Fruit fly (Drosophila melanogaster) whole organism, embryonic: ENCODE results near the gene nerfin-2.
A peak's percentile ranks its signal among the peaks of the same experiment; 100 is the strongest.

Experiments used
- Aef1 ChIP-seq: fragments of 200-800 bp; sonication (Bioruptor generic); IDR thresholded peaks from 3 replicates; pipeline ENCODE4 v1.3.6; 2022; ENCODE audit warnings: missing biosample characterization, missing genetic modification characterization
- Asciz ChIP-seq: fragments of 200-800 bp; sonication (Bioruptor generic); optimal IDR thresholded peaks from 2 replicates; lab custom pipeline; 2017; ENCODE audit warnings: missing biosample characterization, mild to moderate bottlenecking, missing genetic modification characterization, missing genetic modification reagents
- CG12236 ChIP-seq: fragments of 200-800 bp; sonication (Bioruptor generic); optimal IDR thresholded peaks from 2 replicates; lab custom pipeline; 2016; ENCODE audit warnings: missing biosample characterization, missing genetic modification characterization
- CG12744 ChIP-seq: fragments of 200-800 bp; sonication (Bioruptor generic); optimal IDR thresholded peaks from 2 replicates; lab custom pipeline; 2016; ENCODE audit warnings: missing biosample characterization, missing genetic modification characterization
- CG15479 ChIP-seq: fragments of 200-800 bp; sonication (Bioruptor generic); optimal IDR thresholded peaks from 3 replicates; lab custom pipeline; 2019; ENCODE audit warnings: missing biosample characterization, mild to moderate bottlenecking, missing genetic modification characterization, moderate library complexity
- CG17912 ChIP-seq: fragments of 200-800 bp; sonication (Bioruptor generic); optimal IDR thresholded peaks from 2 replicates; lab custom pipeline; 2018; ENCODE audit warnings: missing biosample characterization, mild to moderate bottlenecking, missing genetic modification characterization
- CG18262 ChIP-seq: fragments of 200-800 bp; optimal IDR thresholded peaks from 3 replicates; lab custom pipeline; 2019; ENCODE audit warnings: missing biosample characterization, mild to moderate bottlenecking, missing genetic modification characterization, moderate library complexity
- CG18599 ChIP-seq: fragments of 200-800 bp; sonication (Bioruptor generic); optimal IDR thresholded peaks from 3 replicates; lab custom pipeline; 2017; ENCODE audit warnings: missing biosample characterization, missing genetic modification characterization, mild to moderate bottlenecking, moderate library complexity, missing genetic modification reagents
- CG2120 ChIP-seq: fragments of 200-800 bp; sonication (Bioruptor generic); optimal IDR thresholded peaks from 3 replicates; lab custom pipeline; 2016; ENCODE audit warnings: missing biosample characterization, missing genetic modification characterization
- CG2202 ChIP-seq: fragments of 200-800 bp; sonication (Bioruptor generic); optimal IDR thresholded peaks from 2 replicates; lab custom pipeline; 2018; ENCODE audit warnings: missing biosample characterization, mild to moderate bottlenecking, missing genetic modification characterization
- CG30403 ChIP-seq: fragments of 200-800 bp; sonication (Bioruptor generic); optimal IDR thresholded peaks from 3 replicates; lab custom pipeline; 2016; ENCODE audit warnings: missing biosample characterization, missing genetic modification characterization
- CG31224 ChIP-seq: fragments of 200-800 bp; sonication (Bioruptor generic); IDR thresholded peaks from 2 replicates; pipeline ENCODE4 v1.3.6; 2022; ENCODE audit warnings: missing biosample characterization, missing genetic modification characterization
- CG42726 ChIP-seq: fragments of 200-800 bp; sonication (Bioruptor generic); IDR thresholded peaks from 2 replicates; pipeline ENCODE4 v1.3.6; 2022; ENCODE audit warnings: missing biosample characterization, missing genetic modification characterization; ENCODE audit not compliant: partially characterized antibody
- CG6254 ChIP-seq: fragments of 200-800 bp; sonication (Bioruptor generic); optimal IDR thresholded peaks from 3 replicates; lab custom pipeline; 2017; ENCODE audit warnings: mild to moderate bottlenecking, missing biosample characterization, missing genetic modification reagents, missing genetic modification characterization
- CG7372 ChIP-seq: fragments of 200-800 bp; sonication (Bioruptor generic); IDR thresholded peaks from 2 replicates; pipeline ENCODE4 v1.3.6; 2022; ENCODE audit warnings: missing biosample characterization, missing genetic modification characterization
- CG8478 ChIP-seq: fragments of >200 bp; optimal IDR thresholded peaks from 2 replicates; lab custom pipeline; 2018
- CG9215 ChIP-seq: fragments of 200-800 bp; sonication (Bioruptor generic); IDR thresholded peaks from 2 replicates; pipeline ENCODE4 v1.3.6; 2022; ENCODE audit warnings: missing biosample characterization, missing genetic modification characterization
- CG9609 ChIP-seq: fragments of 200-800 bp; sonication (Bioruptor generic); optimal IDR thresholded peaks from 3 replicates; lab custom pipeline; 2016; ENCODE audit warnings: missing biosample characterization, missing genetic modification characterization
- CG9817 ChIP-seq: fragments of 200-800 bp; sonication (Bioruptor generic); optimal IDR thresholded peaks from 2 replicates; lab custom pipeline; 2018; ENCODE audit warnings: missing biosample characterization, mild to moderate bottlenecking, missing genetic modification characterization, moderate library complexity
- D ChIP-seq, 2 experiments: fragments of 200-800 bp in 1 of 2; fragments of >200 bp in 1 of 2; sonication (Bioruptor generic) in 1 of 2; optimal IDR thresholded peaks; 2 replicates in 1 of 2; 3 replicates in 1 of 2; lab custom pipeline; 2017; ENCODE audit warnings: mild to moderate bottlenecking in 1 of 2, missing biosample characterization in 1 of 2, missing genetic modification characterization in 1 of 2, missing genetic modification reagents in 1 of 2
- D19B ChIP-seq: fragments of 200-800 bp; sonication (Bioruptor generic); optimal IDR thresholded peaks from 2 replicates; lab custom pipeline; 2017; ENCODE audit warnings: missing biosample characterization, mild to moderate bottlenecking, missing genetic modification characterization
- Dad ChIP-seq: fragments of 200-800 bp; sonication (Bioruptor generic); optimal IDR thresholded peaks from 3 replicates; lab custom pipeline; 2016; ENCODE audit warnings: missing biosample characterization, missing genetic modification characterization
- Dref ChIP-seq: fragments of 200-800 bp; sonication (Bioruptor generic); IDR thresholded peaks from 2 replicates; pipeline ENCODE4 v1.3.6; 2022; ENCODE audit warnings: missing biosample characterization, missing genetic modification characterization
- Fer2 ChIP-seq: fragments of 200-800 bp; sonication (Bioruptor generic); optimal IDR thresholded peaks from 2 replicates; lab custom pipeline; 2018; ENCODE audit warnings: missing biosample characterization, mild to moderate bottlenecking, missing genetic modification characterization, moderate library complexity
- GATAe ChIP-seq: fragments of 200-800 bp; sonication (Bioruptor generic); conservative IDR thresholded peaks from 2 replicates; pipeline ENCODE4 v1.3.6; 2022; ENCODE audit warnings: missing biosample characterization, missing genetic modification characterization
- HLH3B ChIP-seq: fragments of 200-800 bp; sonication (Bioruptor generic); IDR thresholded peaks from 2 replicates; pipeline ENCODE4 v1.3.6; 2022; ENCODE audit warnings: missing biosample characterization, missing genetic modification characterization
- HmgD ChIP-seq: fragments of 200-800 bp; sonication (Bioruptor generic); optimal IDR thresholded peaks from 3 replicates; lab custom pipeline; 2016; ENCODE audit warnings: missing biosample characterization, missing genetic modification characterization
- Lhr ChIP-seq: fragments of 200-800 bp; sonication (Bioruptor generic); optimal IDR thresholded peaks from 3 replicates; lab custom pipeline; 2017; ENCODE audit warnings: mild to moderate bottlenecking, missing biosample characterization, missing genetic modification reagents, missing genetic modification characterization
- Mes4 ChIP-seq: fragments of 200-800 bp; sonication (Bioruptor generic); optimal IDR thresholded peaks from 2 replicates; lab custom pipeline; 2016; ENCODE audit warnings: missing biosample characterization, missing genetic modification characterization
- PHDP ChIP-seq: fragments of 200-800 bp; sonication (Bioruptor generic); optimal IDR thresholded peaks from 3 replicates; lab custom pipeline; 2018; ENCODE audit warnings: missing biosample characterization, mild to moderate bottlenecking, missing genetic modification characterization, moderate library complexity
- Stat92E ChIP-seq, 3 experiments: fragments of >200 bp in 2 of 3; fragments of 200-800 bp in 1 of 3; sonication (Bioruptor generic) in 1 of 3; optimal IDR thresholded peaks; 2 replicates each; lab custom pipeline; 2017 to 2019; ENCODE audit warnings: missing biosample characterization in 3 of 3, missing genetic modification characterization in 3 of 3, mild to moderate bottlenecking in 1 of 3, moderate library complexity in 1 of 3
- bbx ChIP-seq: fragments of 200-800 bp; sonication (Bioruptor generic); IDR thresholded peaks from 2 replicates; pipeline ENCODE4 v1.3.6; 2022; ENCODE audit warnings: missing biosample characterization, missing genetic modification characterization; ENCODE audit not compliant: partially characterized antibody
- cato ChIP-seq: fragments of 200-800 bp; sonication (Bioruptor generic); optimal IDR thresholded peaks from 2 replicates; lab custom pipeline; 2016; ENCODE audit warnings: missing biosample characterization, missing genetic modification characterization, borderline replicate concordance
- croc ChIP-seq: fragments of 200-800 bp; sonication (Bioruptor generic); conservative IDR thresholded peaks from 3 replicates; pipeline ENCODE4 v1.3.6; 2022; ENCODE audit warnings: missing biosample characterization, missing genetic modification characterization
- dati ChIP-seq: fragments of 200-800 bp; sonication (Bioruptor generic); IDR thresholded peaks from 2 replicates; pipeline ENCODE4 v1.3.6; 2022; ENCODE audit warnings: missing biosample characterization, missing genetic modification characterization
- fd102C ChIP-seq: fragments of 200-800 bp; sonication (Bioruptor generic); optimal IDR thresholded peaks from 2 replicates; lab custom pipeline; 2018; ENCODE audit warnings: missing biosample characterization, mild to moderate bottlenecking, missing genetic modification characterization, moderate library complexity
- gce ChIP-seq: fragments of 200-800 bp; sonication (Bioruptor generic); IDR thresholded peaks from 3 replicates; pipeline ENCODE4 v1.3.6; 2022; ENCODE audit warnings: missing biosample characterization, missing genetic modification characterization
- lilli ChIP-seq: fragments of 200-800 bp; sonication (Bioruptor generic); optimal IDR thresholded peaks from 3 replicates; lab custom pipeline; 2016; ENCODE audit warnings: missing biosample characterization, missing genetic modification characterization
- maf-S ChIP-seq: fragments of 200-800 bp; sonication (Bioruptor generic); optimal IDR thresholded peaks from 2 replicates; lab custom pipeline; 2016; ENCODE audit warnings: missing biosample characterization, missing genetic modification characterization
- pfk ChIP-seq: fragments of 200-800 bp; sonication (Bioruptor generic); optimal IDR thresholded peaks from 2 replicates; lab custom pipeline; 2018; ENCODE audit warnings: missing biosample characterization, mild to moderate bottlenecking, missing genetic modification characterization, moderate library complexity
- phol ChIP-seq: fragments of 200-800 bp; sonication (Bioruptor generic); optimal IDR thresholded peaks from 3 replicates; lab custom pipeline; 2018; ENCODE audit warnings: missing biosample characterization, mild to moderate bottlenecking, missing genetic modification characterization, moderate library complexity
- run ChIP-seq: fragments of 200-800 bp; sonication (Bioruptor generic); optimal IDR thresholded peaks from 3 replicates; lab custom pipeline; 2018; ENCODE audit warnings: missing biosample characterization, mild to moderate bottlenecking, missing genetic modification characterization
- stwl ChIP-seq: fragments of 200-800 bp; sonication (Bioruptor generic); optimal IDR thresholded peaks from 3 replicates; lab custom pipeline; 2018; ENCODE audit warnings: missing biosample characterization, mild to moderate bottlenecking, missing genetic modification characterization, moderate library complexity
- tap ChIP-seq: fragments of 200-800 bp; optimal IDR thresholded peaks from 3 replicates; lab custom pipeline; 2019; ENCODE audit warnings: missing biosample characterization, mild to moderate bottlenecking, missing genetic modification characterization, moderate library complexity
- tx ChIP-seq: fragments of 200-800 bp; sonication (Bioruptor generic); optimal IDR thresholded peaks from 2 replicates; lab custom pipeline; 2016; ENCODE audit warnings: missing biosample characterization, missing genetic modification characterization
- wek ChIP-seq: fragments of 200-800 bp; sonication (Bioruptor generic); optimal IDR thresholded peaks from 3 replicates; lab custom pipeline; 2018; ENCODE audit warnings: missing biosample characterization, mild to moderate bottlenecking, missing genetic modification characterization, moderate library complexity
- wor ChIP-seq: fragments of 200-800 bp; sonication (Bioruptor generic); IDR thresholded peaks from 2 replicates; pipeline ENCODE4 v1.3.6; 2022; ENCODE audit warnings: missing biosample characterization, missing genetic modification characterization
- zen ChIP-seq: fragments of 200-800 bp; sonication (Bioruptor generic); optimal IDR thresholded peaks from 3 replicates; lab custom pipeline; 2018; ENCODE audit warnings: missing biosample characterization, mild to moderate bottlenecking, missing genetic modification characterization, moderate library complexity

The nerfin-2 gene

DNA sequence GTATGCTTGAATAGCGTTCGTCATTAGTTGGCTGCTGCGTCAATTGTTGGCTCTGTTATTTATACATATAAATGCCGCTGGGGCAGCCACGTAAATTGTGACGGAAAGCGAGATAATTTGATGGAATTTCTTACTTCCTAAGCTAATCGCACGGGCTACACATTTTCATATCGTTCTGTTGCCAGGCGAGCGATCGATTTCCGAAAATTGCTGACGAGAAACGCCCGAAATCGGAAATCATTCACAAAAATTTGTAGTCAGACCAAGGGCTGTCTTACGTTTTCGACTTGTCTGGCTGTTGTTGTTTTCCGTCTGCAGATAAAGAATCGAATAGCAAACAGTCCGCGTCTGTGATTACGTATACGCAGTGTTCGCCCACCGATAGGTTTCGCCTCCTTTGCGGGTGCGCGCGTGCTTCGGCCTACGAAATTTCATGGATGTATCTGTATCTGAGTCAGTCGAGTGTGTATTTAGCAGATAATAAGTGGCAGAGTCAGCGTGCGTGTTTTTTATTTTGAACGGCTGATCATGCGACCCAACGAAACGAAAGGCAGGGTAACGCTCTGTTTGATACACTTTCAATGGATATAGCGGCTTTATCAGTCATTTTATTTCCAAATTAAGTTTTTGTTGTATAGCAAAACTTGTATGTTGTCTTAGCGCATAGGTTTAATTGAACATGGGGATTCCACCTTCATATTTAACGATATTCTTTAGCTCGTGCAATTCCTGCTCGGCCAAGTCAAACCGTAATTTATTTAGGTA is 26.8 kb downstream of the nerfin-2 start (continued):
- TF ChIP-seq CG30403 (GFP tag; lab: Kevin White, UChicago) = peak; percentile 71
- TF ChIP-seq HLH3B (GFP tag; lab: Robert Waterston, UW) = 0 out of 2 replicates have a peak, but pooled peaks have one; percentile 24
- peak; percentile 17 for TF ChIP-seq pfk (GFP tag; lab: Kevin White, UChicago)
- peak; percentile 59 for TF ChIP-seq CG9215 (GFP tag; lab: Robert Waterston, UW)
- TF ChIP-seq tap = peak; percentile 76
- TF ChIP-seq CG12236 = peak; percentile 45
- TF ChIP-seq lilli (GFP tag; lab: Kevin White, UChicago) = peak; percentile 81
- no peak for TF ChIP-seq CG2202
- TF ChIP-seq CG17912 (GFP tag; lab: Kevin White, UChicago) = no peak
- peak; percentile 49 for TF ChIP-seq CG9609 (GFP tag; lab: Kevin White, UChicago)
- no peak for TF ChIP-seq cato (GFP tag; lab: Kevin White, UChicago)
- TF ChIP-seq bbx (GFP tag; lab: Robert Waterston, UW) = no peak
- TF ChIP-seq wor = no peak
- TF ChIP-seq wek (GFP tag; lab: Kevin White, UChicago) = peak; percentile 39
- peak; percentile 18 for TF ChIP-seq CG6254 (GFP tag; lab: Kevin White, UChicago)
- peak; percentile 90 for TF ChIP-seq CG2120
- TF ChIP-seq Aef1 (GFP tag; lab: Robert Waterston, UW) = peak; percentile 60
- no peak for TF ChIP-seq D (optimal IDR thresholded peaks at IDR 0.05; lab: Kevin White, UChicago)
- TF ChIP-seq D (GFP tag; optimal IDR thresholded peaks at IDR 0.05; lab: Kevin White, UChicago) = peak; percentile 36
- no peak for TF ChIP-seq stwl (tag; lab: Kevin White, UChicago)
- no peak for TF ChIP-seq HmgD (GFP tag; lab: Kevin White, UChicago)
- peak; percentile 56 for TF ChIP-seq tx
- peak; percentile 43 for TF ChIP-seq Fer2
- peak; percentile 20; the same call in 1 of the 2 replicates for TF ChIP-seq GATAe
- no peak for TF ChIP-seq fd102C (GFP tag; lab: Kevin White, UChicago)
- no peak for TF ChIP-seq CG42726 (GFP tag; lab: Robert Waterston, UW)
- no peak for TF ChIP-seq CG8478 (lab: Kevin White, UChicago)
- peak; percentile 74 for TF ChIP-seq CG9817 (tag; lab: Kevin White, UChicago)
- TF ChIP-seq run = peak; percentile 25
- TF ChIP-seq gce (GFP tag; lab: Robert Waterston, UW) = no peak
- TF ChIP-seq CG7372 (GFP tag; lab: Robert Waterston, UW) = peak; percentile 73
- peak; percentile 84 for TF ChIP-seq D19B (GFP tag; lab: Kevin White, UChicago)
- no peak for TF ChIP-seq croc (GFP tag; lab: Robert Waterston, UW)
- TF ChIP-seq CG12744 (GFP tag; lab: Kevin White, UChicago) = no peak
- TF ChIP-seq Dref (GFP tag; lab: Robert Waterston, UW) = no peak
- TF ChIP-seq phol (tag; lab: Kevin White, UChicago) = peak; percentile 62
- TF ChIP-seq PHDP (tag; lab: Kevin White, UChicago) = peak; percentile 67
- TF ChIP-seq dati = no peak
- no peak for TF ChIP-seq Dad (GFP tag; lab: Kevin White, UChicago)
- no peak for TF ChIP-seq Lhr (GFP tag; lab: Kevin White, UChicago)
- TF ChIP-seq CG31224 (GFP tag; lab: Robert Waterston, UW) = peak; percentile 45; the same call in 1 of the 2 replicates
- TF ChIP-seq CG18599 = peak; percentile 87
- TF ChIP-seq zen (tag; lab: Kevin White, UChicago) = peak; percentile 10
- TF ChIP-seq CG15479 = no peak
- peak; percentile 55 for TF ChIP-seq Asciz (GFP tag; lab: Kevin White, UChicago)
- TF ChIP-seq CG18262 (tag; lab: Kevin White, UChicago) = peak; percentile 59
- no peak for TF ChIP-seq Mes4
- TF ChIP-seq Stat92E (GFP tag; optimal IDR thresholded peaks at IDR 0.05; lab: Kevin White, UChicago) = no peak
- TF ChIP-seq maf-S = peak; percentile 42
